Worm (Caenorhabditis elegans) whole organism, mixed stage, embryonic: ENCODE data around the gene C29H12.6.

Source experiments
- blmp-1 ChIP-seq: fragments of 150-350 bp; optimal IDR thresholded peaks from 2 replicates; lab custom pipeline; 2014; ENCODE audit warnings: missing biosample characterization, missing genetic modification characterization
- ces-1 ChIP-seq: fragments of 150-350 bp; optimal IDR thresholded peaks from 2 replicates; lab custom pipeline; 2014; ENCODE audit warnings: missing biosample characterization, missing genetic modification reagents, missing genetic modification characterization
- lin-13 ChIP-seq: fragments of 150-350 bp; optimal IDR thresholded peaks from 2 replicates; lab custom pipeline; 2014; ENCODE audit warnings: missing biosample characterization, missing genetic modification characterization
- lsy-2 ChIP-seq: fragments of 150-350 bp; optimal IDR thresholded peaks from 2 replicates; lab custom pipeline; 2014; ENCODE audit warnings: missing biosample characterization, missing genetic modification characterization
- mep-1 ChIP-seq: fragments of 150-350 bp; optimal IDR thresholded peaks from 2 replicates; lab custom pipeline; 2017; ENCODE audit warnings: missing biosample characterization, missing genetic modification reagents, missing genetic modification characterization, inconsistent platforms
- nhr-12 ChIP-seq: fragments of 150-350 bp; optimal IDR thresholded peaks from 2 replicates; lab custom pipeline; 2014; ENCODE audit warnings: missing biosample characterization, missing genetic modification characterization
- nhr-237 ChIP-seq: fragments of 150-350 bp; optimal IDR thresholded peaks from 2 replicates; lab custom pipeline; 2014; ENCODE audit warnings: missing biosample characterization, missing genetic modification characterization
- nhr-28 ChIP-seq: fragments of 150-350 bp; optimal IDR thresholded peaks from 2 replicates; lab custom pipeline; 2014; ENCODE audit warnings: missing biosample characterization, missing genetic modification characterization
- nhr-76 ChIP-seq: sonication (generic microtip); optimal IDR thresholded peaks from 2 replicates; lab custom pipeline; 2017; ENCODE audit warnings: missing biosample characterization, missing genetic modification characterization
- pha-4 ChIP-seq: fragments of 150-350 bp; optimal IDR thresholded peaks from 2 replicates; lab custom pipeline; 2018; ENCODE audit warnings: missing biosample characterization, missing genetic modification reagents, missing genetic modification characterization
- snpc-4 ChIP-seq: fragments of 150-350 bp; optimal IDR thresholded peaks from 2 replicates; lab custom pipeline; 2014; ENCODE audit warnings: missing biosample characterization, missing genetic modification characterization
- unc-39 ChIP-seq: fragments of 150-350 bp; optimal IDR thresholded peaks from 2 replicates; lab custom pipeline; 2014; ENCODE audit warnings: missing biosample characterization, missing genetic modification characterization
- unc-62 ChIP-seq: fragments of 150-350 bp; optimal IDR thresholded peaks from 2 replicates; lab custom pipeline; 2014; ENCODE audit warnings: missing biosample characterization, missing genetic modification reagents, missing genetic modification characterization
- ztf-11 ChIP-seq: fragments of 150-350 bp; optimal IDR thresholded peaks from 2 replicates; lab custom pipeline; 2014; ENCODE audit warnings: missing biosample characterization, missing genetic modification characterization

- TF ChIP-seq nhr-237 (tag; lab: Kevin White, UChicago) (no peak), ztf-11 (tag; lab: Kevin White, UChicago) (no peak), unc-39 (tag; lab: Kevin White, UChicago) (no peak), nhr-76 (tag; lab: Kevin White, UChicago) (no peak), nhr-28 (tag; lab: Kevin White, UChicago) (no peak), ces-1 (GFP tag; lab: Kevin White, UChicago) (peak; percentile 92), mep-1 (tag; lab: Kevin White, UChicago) (no peak), pha-4 (tag; lab: Kevin White, UChicago) (no peak), unc-62 (no peak), snpc-4 (tag; lab: Kevin White, UChicago) (no peak), blmp-1 (tag; lab: Kevin White, UChicago) (no peak), nhr-12 (tag; lab: Kevin White, UChicago) (no peak), lsy-2 (no peak), lin-13 (tag; lab: Kevin White, UChicago) (no peak)
Measured at ce11 chrII:6148369-6148768, 30.3 kb upstream of the C29H12.6 start.
